Fruit fly (Drosophila melanogaster) Kc167 (cell line): ENCODE results near the gene Nxf3.

ENCODE experiments used
- h ChIP-seq: fragments of >200 bp; optimal IDR thresholded peaks from 3 replicates; lab custom pipeline; 2018; ENCODE audit warnings: missing external identifiers
- insv ChIP-seq: fragments of >200 bp; optimal IDR thresholded peaks from 3 replicates; lab custom pipeline; 2018; ENCODE audit warnings: missing external identifiers

DNA sequence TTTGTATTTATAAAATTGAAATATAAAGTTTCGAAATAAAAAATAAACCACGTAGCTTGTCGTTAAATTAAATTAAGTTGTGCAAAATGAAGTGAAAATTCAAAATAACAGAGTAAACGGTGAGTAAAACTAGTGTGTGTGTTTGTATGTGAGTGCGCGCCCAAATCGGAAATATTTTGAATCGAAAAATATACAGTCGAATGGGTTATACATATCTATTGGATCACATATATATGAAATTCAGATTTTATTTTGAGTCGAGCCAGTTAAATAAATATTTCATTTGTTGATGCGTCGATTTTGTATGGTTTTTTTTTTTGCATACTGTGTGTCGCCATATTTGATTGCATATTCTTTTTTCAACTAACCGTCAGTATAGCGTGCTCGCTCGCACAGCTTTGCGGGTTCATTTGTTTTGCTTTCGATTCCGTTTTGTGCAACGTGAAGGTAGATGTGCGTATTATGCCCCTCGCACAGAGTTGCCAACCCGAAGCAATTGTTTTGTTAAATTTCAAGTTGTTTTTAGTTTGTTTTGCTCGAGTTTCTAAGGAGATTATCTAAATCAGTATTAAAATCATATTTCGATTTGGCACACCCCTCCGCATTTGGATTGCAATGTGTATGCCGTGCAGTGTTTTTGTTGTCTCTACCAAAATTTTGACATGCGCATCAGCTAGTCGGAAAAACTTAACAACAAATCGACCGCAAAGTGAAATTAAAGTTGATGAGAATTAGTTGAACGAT is 38.5 kb downstream of the Nxf3 start:
- TF ChIP-seq h (lab: Kevin White, UChicago) (no peak), insv (no peak)
